Fruit fly (Drosophila melanogaster) whole organism, embryonic: ENCODE results near the gene nol.
A peak's percentile ranks its signal among the peaks of the same experiment; 100 is the strongest.

Experiments
- Atf3 ChIP-seq: fragments of 200-800 bp; sonication (Bioruptor generic); optimal IDR thresholded peaks from 3 replicates; lab custom pipeline; 2016; ENCODE audit warnings: missing biosample characterization, missing genetic modification characterization
- BtbVII ChIP-seq: fragments of 200-800 bp; sonication (Bioruptor generic); optimal IDR thresholded peaks from 3 replicates; lab custom pipeline; 2017; ENCODE audit warnings: missing biosample characterization, mild to moderate bottlenecking, missing genetic modification characterization
- CG10543 ChIP-seq: fragments of 200-800 bp; sonication (Bioruptor generic); optimal IDR thresholded peaks from 3 replicates; lab custom pipeline; 2017; ENCODE audit warnings: missing biosample characterization, mild to moderate bottlenecking, missing genetic modification characterization, moderate library complexity
- CG12071 ChIP-seq: fragments of 200-800 bp; sonication (Bioruptor generic); optimal IDR thresholded peaks from 3 replicates; lab custom pipeline; 2018; ENCODE audit warnings: missing biosample characterization, mild to moderate bottlenecking, missing genetic modification characterization
- CG13296 ChIP-seq: fragments of 200-800 bp; sonication (Bioruptor generic); optimal IDR thresholded peaks from 3 replicates; lab custom pipeline; 2018; ENCODE audit warnings: missing biosample characterization, mild to moderate bottlenecking, missing genetic modification characterization
- CG15479 ChIP-seq: fragments of 200-800 bp; sonication (Bioruptor generic); optimal IDR thresholded peaks from 3 replicates; lab custom pipeline; 2019; ENCODE audit warnings: missing biosample characterization, mild to moderate bottlenecking, missing genetic modification characterization, moderate library complexity
- CG15514 ChIP-seq: fragments of 200-800 bp; sonication (Bioruptor generic); optimal IDR thresholded peaks from 3 replicates; lab custom pipeline; 2017; ENCODE audit warnings: missing biosample characterization, missing genetic modification characterization, mild to moderate bottlenecking, moderate library complexity, missing genetic modification reagents
- CG1603 ChIP-seq: fragments of 200-800 bp; sonication (Bioruptor generic); optimal IDR thresholded peaks from 2 replicates; lab custom pipeline; 2019; ENCODE audit warnings: missing biosample characterization, mild to moderate bottlenecking, missing genetic modification characterization, moderate library complexity
- CG16863 ChIP-seq: fragments of 200-800 bp; sonication (Bioruptor generic); optimal IDR thresholded peaks from 3 replicates; lab custom pipeline; 2016; ENCODE audit warnings: missing biosample characterization, missing genetic modification characterization
- CG17328 ChIP-seq: fragments of 200-800 bp; sonication (Bioruptor generic); IDR thresholded peaks from 2 replicates; pipeline ENCODE4 v1.3.6; 2022; ENCODE audit warnings: missing biosample characterization, missing genetic modification characterization
- CG2678 ChIP-seq: fragments of 200-800 bp; sonication (Bioruptor generic); optimal IDR thresholded peaks from 3 replicates; lab custom pipeline; 2019; ENCODE audit warnings: missing biosample characterization, mild to moderate bottlenecking, missing genetic modification characterization, moderate library complexity
- CG31224 ChIP-seq: fragments of 200-800 bp; sonication (Bioruptor generic); IDR thresholded peaks from 2 replicates; pipeline ENCODE4 v1.3.6; 2022; ENCODE audit warnings: missing biosample characterization, missing genetic modification characterization
- CG34376 ChIP-seq: fragments of 200-800 bp; sonication (Bioruptor generic); optimal IDR thresholded peaks from 2 replicates; lab custom pipeline; 2018; ENCODE audit warnings: missing biosample characterization, mild to moderate bottlenecking, missing genetic modification characterization
- CG4730 ChIP-seq: fragments of 200-800 bp; sonication (Bioruptor generic); IDR thresholded peaks from 2 replicates; pipeline ENCODE4 v1.3.6; 2022; ENCODE audit warnings: missing biosample characterization, missing genetic modification characterization
- CG5180 ChIP-seq: fragments of 200-800 bp; sonication (Bioruptor generic); optimal IDR thresholded peaks from 3 replicates; lab custom pipeline; 2017; ENCODE audit warnings: missing biosample characterization, missing genetic modification characterization, mild to moderate bottlenecking, moderate library complexity, missing genetic modification reagents
- CG6689 ChIP-seq: fragments of 200-800 bp; sonication (Bioruptor generic); IDR thresholded peaks from 2 replicates; pipeline ENCODE4 v1.3.6; 2022; ENCODE audit warnings: missing biosample characterization, missing genetic modification characterization
- CG7372 ChIP-seq: fragments of 200-800 bp; sonication (Bioruptor generic); IDR thresholded peaks from 2 replicates; pipeline ENCODE4 v1.3.6; 2022; ENCODE audit warnings: missing biosample characterization, missing genetic modification characterization
- CG7745 ChIP-seq: fragments of 200-800 bp; sonication (Bioruptor generic); optimal IDR thresholded peaks from 2 replicates; lab custom pipeline; 2018; ENCODE audit warnings: missing biosample characterization, mild to moderate bottlenecking, missing genetic modification characterization, moderate library complexity
- CG7987 ChIP-seq: fragments of 200-800 bp; sonication (Bioruptor generic); optimal IDR thresholded peaks from 2 replicates; lab custom pipeline; 2018; ENCODE audit warnings: missing biosample characterization, mild to moderate bottlenecking, missing genetic modification characterization, moderate library complexity
- Chrac-16 ChIP-seq: fragments of 200-800 bp; sonication (Bioruptor generic); optimal IDR thresholded peaks from 3 replicates; lab custom pipeline; 2016; ENCODE audit warnings: missing biosample characterization, missing genetic modification characterization
- D19B ChIP-seq: fragments of 200-800 bp; sonication (Bioruptor generic); optimal IDR thresholded peaks from 2 replicates; lab custom pipeline; 2017; ENCODE audit warnings: missing biosample characterization, mild to moderate bottlenecking, missing genetic modification characterization
- Deaf1 ChIP-seq: fragments of 200-800 bp; optimal IDR thresholded peaks from 3 replicates; lab custom pipeline; 2019; ENCODE audit warnings: missing biosample characterization, mild to moderate bottlenecking, missing genetic modification characterization, moderate library complexity
- Dek ChIP-seq: fragments of 200-800 bp; sonication (Bioruptor generic); optimal IDR thresholded peaks from 3 replicates; lab custom pipeline; 2019; ENCODE audit warnings: missing biosample characterization, mild to moderate bottlenecking, missing genetic modification characterization, moderate library complexity
- Doc3 ChIP-seq: fragments of 200-800 bp; sonication (Bioruptor generic); IDR thresholded peaks from 3 replicates; pipeline ENCODE4 v1.3.6; 2022; ENCODE audit warnings: missing biosample characterization, missing genetic modification characterization; ENCODE audit not compliant: partially characterized antibody
- Fer1 ChIP-seq: fragments of 200-800 bp; sonication (Bioruptor generic); optimal IDR thresholded peaks from 2 replicates; lab custom pipeline; 2017; ENCODE audit warnings: missing biosample characterization, mild to moderate bottlenecking, missing genetic modification characterization
- HLHmδ ChIP-seq: fragments of 200-800 bp; sonication (Bioruptor generic); optimal IDR thresholded peaks from 2 replicates; lab custom pipeline; 2018; ENCODE audit warnings: missing biosample characterization, mild to moderate bottlenecking, missing genetic modification characterization, moderate library complexity
- Hand ChIP-seq: fragments of 200-800 bp; sonication (Bioruptor generic); optimal IDR thresholded peaks from 2 replicates; lab custom pipeline; 2017; ENCODE audit warnings: mild to moderate bottlenecking, missing biosample characterization, missing genetic modification reagents, missing genetic modification characterization
- Hey ChIP-seq: fragments of 200-800 bp; sonication (Bioruptor generic); optimal IDR thresholded peaks from 3 replicates; lab custom pipeline; 2018; ENCODE audit warnings: missing biosample characterization, mild to moderate bottlenecking, missing genetic modification characterization
- Pdp1 ChIP-seq, 2 experiments: fragments of 200-800 bp; sonication (Bioruptor generic); optimal IDR thresholded peaks; 3 replicates each; lab custom pipeline; 2016; ENCODE audit warnings: missing biosample characterization in 2 of 2, missing genetic modification characterization in 2 of 2, mild to moderate bottlenecking in 1 of 2, moderate library complexity in 1 of 2
- Poxn ChIP-seq: fragments of 200-800 bp; sonication (Bioruptor generic); IDR thresholded peaks from 2 replicates; pipeline ENCODE4 v1.3.6; 2022; ENCODE audit warnings: missing biosample characterization, missing genetic modification characterization
- Sin3A ChIP-seq: fragments of >200 bp; optimal IDR thresholded peaks from 2 replicates; lab custom pipeline; 2018
- Sox102F ChIP-seq: fragments of 200-800 bp; sonication (Bioruptor generic); optimal IDR thresholded peaks from 2 replicates; lab custom pipeline; 2018; ENCODE audit warnings: missing biosample characterization, mild to moderate bottlenecking, missing genetic modification characterization, moderate library complexity
- ara ChIP-seq: fragments of 200-800 bp; sonication (Bioruptor generic); IDR thresholded peaks from 2 replicates; pipeline ENCODE4 v1.3.6; 2022; ENCODE audit warnings: missing biosample characterization, missing genetic modification characterization
- az2 ChIP-seq: fragments of 200-800 bp; sonication (Bioruptor generic); optimal IDR thresholded peaks from 3 replicates; lab custom pipeline; 2016; ENCODE audit warnings: missing biosample characterization, missing genetic modification characterization
- bigmax ChIP-seq: fragments of 200-800 bp; sonication (Bioruptor generic); optimal IDR thresholded peaks from 2 replicates; lab custom pipeline; 2018; ENCODE audit warnings: missing biosample characterization, mild to moderate bottlenecking, missing genetic modification characterization
- cg ChIP-seq: fragments of 200-800 bp; sonication (Bioruptor generic); optimal IDR thresholded peaks from 3 replicates; lab custom pipeline; 2019; ENCODE audit warnings: missing biosample characterization, mild to moderate bottlenecking, missing genetic modification characterization, moderate library complexity
- chinmo ChIP-seq: fragments of 200-800 bp; sonication (Bioruptor generic); IDR thresholded peaks from 4 replicates; pipeline ENCODE4 v1.3.6; 2022; ENCODE audit warnings: missing biosample characterization, missing genetic modification characterization; ENCODE audit not compliant: partially characterized antibody
- cwo ChIP-seq: fragments of 200-800 bp; sonication (Bioruptor generic); optimal IDR thresholded peaks from 3 replicates; lab custom pipeline; 2017; ENCODE audit warnings: missing biosample characterization, missing genetic modification characterization, mild to moderate bottlenecking, moderate library complexity, missing genetic modification reagents
- dan ChIP-seq: fragments of 200-800 bp; sonication (Bioruptor generic); IDR thresholded peaks from 2 replicates; pipeline ENCODE4 v1.3.6; 2022; ENCODE audit warnings: missing biosample characterization, missing genetic modification characterization
- exex ChIP-seq: fragments of 200-800 bp; sonication (Bioruptor generic); optimal IDR thresholded peaks from 4 replicates; lab custom pipeline; 2018; ENCODE audit warnings: missing biosample characterization, mild to moderate bottlenecking, missing genetic modification characterization, moderate library complexity
- fd64A ChIP-seq: fragments of 200-800 bp; sonication (Bioruptor generic); optimal IDR thresholded peaks from 3 replicates; lab custom pipeline; 2018; ENCODE audit warnings: missing biosample characterization, mild to moderate bottlenecking, missing genetic modification characterization
- fu2 ChIP-seq: fragments of 200-800 bp; sonication (Bioruptor generic); optimal IDR thresholded peaks from 2 replicates; lab custom pipeline; 2016; ENCODE audit warnings: missing biosample characterization, missing genetic modification characterization
- lab ChIP-seq: fragments of 200-800 bp; sonication (Bioruptor generic); optimal IDR thresholded peaks from 3 replicates; lab custom pipeline; 2017; ENCODE audit warnings: missing biosample characterization, missing genetic modification characterization, mild to moderate bottlenecking, moderate library complexity, missing genetic modification reagents
- mirr ChIP-seq: fragments of 200-800 bp; sonication (Bioruptor generic); optimal IDR thresholded peaks from 3 replicates; lab custom pipeline; 2018; ENCODE audit warnings: missing biosample characterization, mild to moderate bottlenecking, missing genetic modification characterization
- pum ChIP-seq: fragments of 200-800 bp; sonication (Bioruptor generic); optimal IDR thresholded peaks from 2 replicates; lab custom pipeline; 2016; ENCODE audit warnings: missing biosample characterization, missing genetic modification characterization
- slou ChIP-seq: fragments of 200-800 bp; sonication (Bioruptor generic); optimal IDR thresholded peaks from 3 replicates; lab custom pipeline; 2016; ENCODE audit warnings: missing biosample characterization, missing genetic modification characterization
- so ChIP-seq: fragments of 200-800 bp; sonication (Bioruptor generic); IDR thresholded peaks from 3 replicates; pipeline ENCODE4 v1.3.6; 2022; ENCODE audit warnings: missing biosample characterization, missing genetic modification characterization
- twi ChIP-seq: fragments of 200-800 bp; optimal IDR thresholded peaks from 2 replicates; lab custom pipeline; 2019; ENCODE audit warnings: missing biosample characterization, mild to moderate bottlenecking, missing genetic modification characterization, moderate library complexity

nol gene

DNA sequence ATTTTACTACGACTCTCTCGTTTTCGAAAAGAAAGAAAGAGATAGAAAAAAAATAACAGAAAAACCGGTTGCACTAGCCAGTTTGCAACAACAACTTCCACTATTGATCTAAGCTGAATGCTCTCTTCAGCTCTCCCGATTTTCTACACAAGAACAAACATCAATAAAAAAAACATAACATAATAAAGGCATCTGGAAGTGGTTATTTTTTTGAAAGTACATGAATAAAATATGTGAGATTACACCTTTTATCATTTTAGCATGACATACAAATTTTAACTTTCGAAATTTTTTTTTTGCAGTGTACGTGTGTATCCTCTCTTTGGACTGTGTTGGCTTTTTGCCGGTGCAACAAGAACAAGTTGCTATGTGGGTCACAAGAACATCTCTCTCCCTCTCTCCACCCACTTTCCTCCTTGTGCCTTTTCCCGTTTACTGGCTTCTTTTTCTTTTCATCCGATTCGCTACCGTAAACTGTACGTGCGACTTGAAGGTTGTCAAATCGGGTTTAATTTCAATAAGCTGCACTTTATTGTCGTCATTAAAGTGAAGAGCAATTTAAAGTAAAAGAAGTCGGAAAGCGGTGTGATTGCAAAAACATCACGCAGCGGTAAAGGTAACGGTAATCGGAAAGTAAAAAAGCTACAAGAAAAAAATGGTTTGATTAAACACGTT is 45.9 kb upstream of the nol start (continued):
- TF ChIP-seq slou (GFP tag; lab: Kevin White, UChicago) (peak; percentile 87), fu2 (GFP tag; lab: Kevin White, UChicago) (peak; percentile 91), dan (GFP tag; lab: Robert Waterston, UW) (peak; percentile 87), Atf3 (GFP tag; lab: Kevin White, UChicago) (peak; percentile 97), Doc3 (GFP tag; lab: Robert Waterston, UW) (no peak), Sox102F (GFP tag; lab: Kevin White, UChicago) (peak; percentile 99), CG31224 (GFP tag; lab: Robert Waterston, UW) (peak; percentile 80), Deaf1 (no peak), az2 (GFP tag; lab: Kevin White, UChicago) (peak; percentile 98), BtbVII (peak; percentile 81), pum (peak; percentile 96), HLHmδ (GFP tag; lab: Kevin White, UChicago) (no peak), CG5180 (peak; percentile 88), Chrac-16 (GFP tag; lab: Kevin White, UChicago) (peak; percentile 95), CG7372 (GFP tag; lab: Robert Waterston, UW) (peak; percentile 91)

dm6 chr3L:11085810-11086209 is 44.8 kb upstream of the nol start:
- TF ChIP-seq CG7745 (tag; lab: Kevin White, UChicago) (peak; percentile 37), D19B (peak; percentile 74), CG1603 (peak; percentile 10), CG13296 (GFP tag; lab: Kevin White, UChicago) (peak; percentile 9), CG15479 (GFP tag; lab: Kevin White, UChicago) (peak; percentile 48), CG34376 (GFP tag; lab: Kevin White, UChicago) (peak; percentile 42), CG16863 (GFP tag; lab: Kevin White, UChicago) (no peak), CG6689 (peak; percentile 54; the same call in 1 of the 2 replicates), CG17328 (GFP tag; lab: Robert Waterston, UW) (0 out of 2 replicates have a peak, but pooled peaks have one; percentile 11), CG15514 (peak; percentile 27), Pdp1 (GFP tag; optimal IDR thresholded peaks at IDR 0.05; lab: Kevin White, UChicago) (peak in 1 of 2 experiments; percentile 38), CG12071 (peak; percentile 50), so (GFP tag; lab: Robert Waterston, UW) (0 out of 3 replicates have a peak, but pooled peaks have one; percentile 31), cwo (peak; percentile 98), Sin3A (no peak), CG7987 (peak; percentile 35), Poxn (no peak), Hey (peak; percentile 99), chinmo (GFP tag; lab: Robert Waterston, UW) (0 out of 4 replicates have a peak, but pooled peaks have one; percentile 46), CG4730 (GFP tag; lab: Robert Waterston, UW) (no peak), lab (GFP tag; lab: Kevin White, UChicago) (peak; percentile 28), mirr (GFP tag; lab: Kevin White, UChicago) (peak; percentile 80), Fer1 (GFP tag; lab: Kevin White, UChicago) (peak; percentile 43), bigmax (GFP tag; lab: Kevin White, UChicago) (peak; percentile 63), exex (tag; lab: Kevin White, UChicago) (peak; percentile 54), twi (tag; lab: Kevin White, UChicago) (peak; percentile 80), fd64A (GFP tag; lab: Kevin White, UChicago) (peak; percentile 42), ara (GFP tag; lab: Robert Waterston, UW) (no peak), Dek (no peak), Hand (GFP tag; lab: Kevin White, UChicago) (no peak), CG2678 (tag; lab: Kevin White, UChicago) (peak; percentile 4), CG10543 (GFP tag; lab: Kevin White, UChicago) (no peak), cg (GFP tag; lab: Kevin White, UChicago) (peak; percentile 46)
